Fruit fly (Drosophila melanogaster) whole organism, embryonic: ENCODE results near the gene CG31952.

Experiments used
- Awh ChIP-seq: fragments of 200-800 bp; sonication (Bioruptor generic); IDR thresholded peaks from 2 replicates; pipeline ENCODE4, ENCODE4 v1.3.6; 2022; ENCODE audit warnings: missing biosample characterization, missing genetic modification characterization
- Bgb ChIP-seq: fragments of 200-800 bp; sonication (Bioruptor generic); IDR thresholded peaks from 2 replicates; pipeline ENCODE4 v1.3.6; 2022; ENCODE audit warnings: missing biosample characterization, missing genetic modification characterization; ENCODE audit not compliant: partially characterized antibody
- Blimp-1 ChIP-seq: fragments of 200-800 bp; sonication (Bioruptor generic); optimal IDR thresholded peaks from 3 replicates; lab custom pipeline; 2018; ENCODE audit warnings: missing biosample characterization, missing genetic modification characterization, mild to moderate bottlenecking, moderate library complexity, missing genetic modification reagents
- CG10321 ChIP-seq: fragments of 200-800 bp; sonication (Bioruptor generic); IDR thresholded peaks from 2 replicates; pipeline ENCODE4 v1.3.6; 2022; ENCODE audit warnings: missing biosample characterization, missing genetic modification characterization
- CG10462 ChIP-seq: fragments of 200-800 bp; sonication (Bioruptor generic); optimal IDR thresholded peaks from 2 replicates; lab custom pipeline; 2016; ENCODE audit warnings: missing biosample characterization, missing genetic modification characterization
- CG11723 ChIP-seq: fragments of 200-800 bp; sonication (Bioruptor generic); optimal IDR thresholded peaks from 2 replicates; lab custom pipeline; 2017; ENCODE audit warnings: missing biosample characterization, mild to moderate bottlenecking, missing genetic modification characterization
- CG12236 ChIP-seq: fragments of 200-800 bp; sonication (Bioruptor generic); optimal IDR thresholded peaks from 2 replicates; lab custom pipeline; 2016; ENCODE audit warnings: missing biosample characterization, missing genetic modification characterization
- CG12769 ChIP-seq: fragments of 200-800 bp; sonication (Bioruptor generic); optimal IDR thresholded peaks from 2 replicates; lab custom pipeline; 2019; ENCODE audit warnings: missing biosample characterization, mild to moderate bottlenecking, missing genetic modification characterization, moderate library complexity
- CG13624 ChIP-seq: fragments of 200-800 bp; sonication (Bioruptor generic); optimal IDR thresholded peaks from 2 replicates; lab custom pipeline; 2016; ENCODE audit warnings: missing biosample characterization, missing genetic modification characterization
- CG17361 ChIP-seq: fragments of 200-800 bp; sonication (Bioruptor generic); IDR thresholded peaks from 3 replicates; pipeline ENCODE4 v1.3.6; 2022; ENCODE audit warnings: missing biosample characterization, missing genetic modification characterization
- CG17802 ChIP-seq: fragments of 200-800 bp; sonication (Bioruptor generic); optimal IDR thresholded peaks from 2 replicates; lab custom pipeline; 2018; ENCODE audit warnings: missing biosample characterization, mild to moderate bottlenecking, missing genetic modification characterization, moderate library complexity
- CG18262 ChIP-seq: fragments of 200-800 bp; optimal IDR thresholded peaks from 3 replicates; lab custom pipeline; 2019; ENCODE audit warnings: missing biosample characterization, mild to moderate bottlenecking, missing genetic modification characterization, moderate library complexity
- CG30431 ChIP-seq: fragments of 200-800 bp; sonication (Bioruptor generic); optimal IDR thresholded peaks from 2 replicates; lab custom pipeline; 2017; ENCODE audit warnings: missing biosample characterization, missing genetic modification characterization
- CG31365 ChIP-seq: fragments of 200-800 bp; sonication (Bioruptor generic); optimal IDR thresholded peaks from 2 replicates; lab custom pipeline; 2018; ENCODE audit warnings: missing biosample characterization, mild to moderate bottlenecking, missing genetic modification characterization
- CG34376 ChIP-seq: fragments of 200-800 bp; sonication (Bioruptor generic); optimal IDR thresholded peaks from 2 replicates; lab custom pipeline; 2018; ENCODE audit warnings: missing biosample characterization, mild to moderate bottlenecking, missing genetic modification characterization
- CG7745 ChIP-seq: fragments of 200-800 bp; sonication (Bioruptor generic); optimal IDR thresholded peaks from 2 replicates; lab custom pipeline; 2018; ENCODE audit warnings: missing biosample characterization, mild to moderate bottlenecking, missing genetic modification characterization, moderate library complexity
- CoRest ChIP-seq: fragments of 200-800 bp; sonication (Bioruptor generic); optimal IDR thresholded peaks from 3 replicates; lab custom pipeline; 2018; ENCODE audit warnings: missing biosample characterization, mild to moderate bottlenecking, missing genetic modification characterization, moderate library complexity
- D ChIP-seq, 2 experiments: fragments of 200-800 bp in 1 of 2; fragments of >200 bp in 1 of 2; sonication (Bioruptor generic) in 1 of 2; optimal IDR thresholded peaks; 2 replicates in 1 of 2; 3 replicates in 1 of 2; lab custom pipeline; 2017; ENCODE audit warnings: mild to moderate bottlenecking in 1 of 2, missing biosample characterization in 1 of 2, missing genetic modification characterization in 1 of 2, missing genetic modification reagents in 1 of 2
- Ets65A ChIP-seq: fragments of 200-800 bp; sonication (Bioruptor generic); peaks from one replicate; lab custom pipeline; 2016; ENCODE audit warnings: missing biosample characterization, missing genetic modification characterization
- Hey ChIP-seq: fragments of 200-800 bp; sonication (Bioruptor generic); optimal IDR thresholded peaks from 3 replicates; lab custom pipeline; 2018; ENCODE audit warnings: missing biosample characterization, mild to moderate bottlenecking, missing genetic modification characterization
- Hr39 ChIP-seq: fragments of >200 bp; optimal IDR thresholded peaks from 2 replicates; lab custom pipeline; 2017
- Lim3 ChIP-seq: fragments of 200-800 bp; sonication (Bioruptor generic); IDR thresholded peaks from 2 replicates; pipeline ENCODE4 v1.3.6; 2022; ENCODE audit warnings: missing biosample characterization, missing genetic modification characterization
- Trl ChIP-seq, 3 experiments: fragments of >200 bp in 2 of 3; fragments of 200-800 bp in 1 of 3; sonication (Bioruptor generic) in 1 of 3; optimal IDR thresholded peaks; 2 replicates in 1 of 3; 3 replicates in 2 of 3; lab custom pipeline; 2016 to 2017; ENCODE audit warnings: missing biosample characterization in 1 of 3, missing genetic modification characterization in 1 of 3
- Usf ChIP-seq: fragments of 200-800 bp; sonication (Bioruptor generic); optimal IDR thresholded peaks from 2 replicates; lab custom pipeline; 2017; ENCODE audit warnings: missing genotype, missing biosample characterization, missing genetic modification characterization
- abd-A ChIP-seq: fragments of 200-800 bp; sonication (Bioruptor generic); optimal IDR thresholded peaks from 3 replicates; lab custom pipeline; 2019; ENCODE audit warnings: missing biosample characterization, mild to moderate bottlenecking, missing genetic modification characterization, moderate library complexity
- chinmo ChIP-seq: fragments of 200-800 bp; sonication (Bioruptor generic); IDR thresholded peaks from 4 replicates; pipeline ENCODE4 v1.3.6; 2022; ENCODE audit warnings: missing biosample characterization, missing genetic modification characterization; ENCODE audit not compliant: partially characterized antibody
- crol ChIP-seq: fragments of 200-800 bp; sonication (Bioruptor generic); IDR thresholded peaks from 2 replicates; pipeline ENCODE4 v1.3.6; 2022; ENCODE audit warnings: missing biosample characterization, missing genetic modification characterization
- klu ChIP-seq: fragments of 200-800 bp; sonication (Bioruptor generic); IDR thresholded peaks from 2 replicates; pipeline ENCODE4 v1.3.6; 2022; ENCODE audit warnings: missing biosample characterization, missing genetic modification characterization
- mirr ChIP-seq: fragments of 200-800 bp; sonication (Bioruptor generic); optimal IDR thresholded peaks from 3 replicates; lab custom pipeline; 2018; ENCODE audit warnings: missing biosample characterization, mild to moderate bottlenecking, missing genetic modification characterization
- nerfin-1 ChIP-seq: fragments of 200-800 bp; sonication (Bioruptor generic); optimal IDR thresholded peaks from 3 replicates; lab custom pipeline; 2019; ENCODE audit warnings: missing biosample characterization, mild to moderate bottlenecking, missing genetic modification characterization, moderate library complexity
- pros ChIP-seq: fragments of 200-800 bp; sonication (Bioruptor generic); optimal IDR thresholded peaks from 3 replicates; lab custom pipeline; 2019; ENCODE audit warnings: missing biosample characterization, mild to moderate bottlenecking, missing genetic modification characterization, moderate library complexity
- sd ChIP-seq: fragments of 200-800 bp; sonication (Bioruptor generic); optimal IDR thresholded peaks from 3 replicates; lab custom pipeline; 2018; ENCODE audit warnings: missing biosample characterization, mild to moderate bottlenecking, missing genetic modification characterization, moderate library complexity
- sens ChIP-seq: fragments of 200-800 bp; sonication (Bioruptor generic); peaks from one replicate; lab custom pipeline; 2016; ENCODE audit warnings: missing biosample characterization, missing genetic modification characterization
- sisA ChIP-seq: fragments of 200-800 bp; sonication (Bioruptor generic); IDR thresholded peaks from 2 replicates; pipeline ENCODE4 v1.3.6; 2022; ENCODE audit warnings: missing biosample characterization, missing genetic modification characterization
- stc ChIP-seq: fragments of 200-800 bp; sonication (Bioruptor generic); IDR thresholded peaks from 2 replicates; pipeline ENCODE4 v1.3.6; 2022; ENCODE audit warnings: missing biosample characterization, missing genetic modification characterization
- tin ChIP-seq: fragments of 200-800 bp; sonication (Bioruptor generic); optimal IDR thresholded peaks from 3 replicates; lab custom pipeline; 2016; ENCODE audit warnings: missing biosample characterization, missing genetic modification characterization
- vvl ChIP-seq: fragments of 200-800 bp; sonication (Bioruptor generic); IDR thresholded peaks from 2 replicates; pipeline ENCODE4 v1.3.6; 2022; ENCODE audit warnings: missing biosample characterization, missing genetic modification characterization
- z ChIP-seq: fragments of 200-800 bp; sonication (Bioruptor generic); IDR thresholded peaks from 3 replicates; pipeline ENCODE4 v1.3.6; 2022; ENCODE audit warnings: missing biosample characterization, missing genetic modification characterization

CG31952 gene

DNA sequence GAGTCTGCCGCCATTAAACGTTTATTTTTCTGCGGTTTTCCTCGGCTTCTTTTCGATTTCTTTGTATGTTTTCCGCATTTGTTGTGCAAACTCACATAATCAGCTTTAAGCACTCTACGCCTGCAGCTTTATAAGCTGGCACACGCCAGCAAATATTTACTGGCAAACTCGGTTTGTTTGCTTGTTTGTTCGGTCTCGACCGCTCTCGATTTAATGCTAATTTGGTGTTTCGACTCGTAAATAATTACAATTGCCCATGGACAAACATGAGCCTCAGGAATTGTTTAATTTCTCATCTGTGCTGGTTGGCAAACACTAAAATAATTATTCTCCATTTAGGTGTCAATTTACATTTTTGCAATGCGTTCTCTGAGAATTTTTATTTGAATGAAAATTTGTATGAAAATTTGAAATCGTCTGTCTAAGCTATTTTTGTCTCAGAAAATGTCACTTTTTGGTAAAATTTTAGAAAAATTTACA, 18.9 kb upstream of the CG31952 start, which contains the start of gene CG34175 (continued):
- TF ChIP-seq CoRest (peak; percentile 0), CG17802 (tag; lab: Kevin White, UChicago) (peak; percentile 5), mirr (peak; percentile 2)

- TF ChIP-seq stc (no peak), CG30431 (GFP tag; lab: Kevin White, UChicago) (no peak), Lim3 (GFP tag; lab: Robert Waterston, UW) (no peak), Ets65A (peak; percentile 0), CG10462 (GFP tag; lab: Kevin White, UChicago) (no peak), abd-A (no peak), CG31365 (tag; lab: Kevin White, UChicago) (no peak), Hr39 (peak; percentile 55), CG12236 (GFP tag; lab: Kevin White, UChicago) (no peak), tin (GFP tag; lab: Kevin White, UChicago) (no peak), klu (no peak), sisA (GFP tag; lab: Robert Waterston, UW) (peak; percentile 22; the same call in 1 of the 2 replicates), CG17361 (GFP tag; lab: Robert Waterston, UW) (no peak), CG11723 (no peak), CG18262 (tag; lab: Kevin White, UChicago) (no peak), Bgb (GFP tag; lab: Robert Waterston, UW) (no peak), Usf (GFP tag; lab: Kevin White, UChicago) (no peak)
- TF ChIP-seq, all 482 proteins: peak for 3
Observed at dm6 chr2L:3407722-3408121, 8.8 kb upstream of the CG31952 start.

- TF ChIP-seq CG10321 (no peak), CG34376 (GFP tag; lab: Kevin White, UChicago) (no peak), CG13624 (GFP tag; lab: Kevin White, UChicago) (no peak), sens (GFP tag; lab: Kevin White, UChicago) (peak; percentile 29), Trl (optimal IDR thresholded peaks at IDR 0.05; lab: Kevin White, UChicago) (no peak), Trl (GFP tag; optimal IDR thresholded peaks at IDR 0.05; lab: Kevin White, UChicago) (no peak)
Observed at dm6 chr2L:3410260-3410659, 6.2 kb upstream of the CG31952 start, which contains the start of gene CG8840. Gene CG8840 (plus strand): TSS chr2L:3410560.

- peak; percentile 45 for TF ChIP-seq Blimp-1 (GFP tag; lab: Kevin White, UChicago)
- TF ChIP-seq pros (GFP tag; lab: Kevin White, UChicago): peak; percentile 76
- TF ChIP-seq abd-A: peak; percentile 80
- TF ChIP-seq Awh (GFP tag; lab: Robert Waterston, UW): peak; percentile 29; the same call in 1 of the 2 replicates
- no peak for TF ChIP-seq Hey (tag; lab: Kevin White, UChicago)
- 0 out of 2 replicates have a peak, but pooled peaks have one; percentile 8 for TF ChIP-seq crol (GFP tag; lab: Robert Waterston, UW)
- TF ChIP-seq D (optimal IDR thresholded peaks at IDR 0.05; lab: Kevin White, UChicago): no peak
- TF ChIP-seq D (GFP tag; optimal IDR thresholded peaks at IDR 0.05; lab: Kevin White, UChicago): no peak
- TF ChIP-seq chinmo: 0 out of 4 replicates have a peak, but pooled peaks have one; percentile 33
- TF ChIP-seq sd (tag; lab: Kevin White, UChicago): peak; percentile 33
- TF ChIP-seq z (GFP tag; lab: Robert Waterston, UW): peak; percentile 76
- TF ChIP-seq nerfin-1 (tag; lab: Kevin White, UChicago): no peak
- peak; percentile 81 for TF ChIP-seq CG12769 (tag; lab: Kevin White, UChicago)
- TF ChIP-seq CG7745: peak; percentile 87
- peak; percentile 44 for TF ChIP-seq vvl (GFP tag; lab: Robert Waterston, UW)
Observed at dm6 chr2L:3417613-3418012, 1.1 kb downstream of the CG31952 start.
